Fruit fly (Drosophila melanogaster): ENCODE data around the gene Ge-1.

- TF ChIP-seq CTCF (optimal IDR thresholded peaks at IDR 0.05) (no peak), CG8478 (optimal IDR thresholded peaks at IDR 0.05) (no peak)
Measured at dm6 chr2L:11057333-11058110, 43.2 kb downstream of the Ge-1 start.
